Worm (Caenorhabditis elegans): ENCODE measurements around the gene klp-4.

klp-4 gene

DNA sequence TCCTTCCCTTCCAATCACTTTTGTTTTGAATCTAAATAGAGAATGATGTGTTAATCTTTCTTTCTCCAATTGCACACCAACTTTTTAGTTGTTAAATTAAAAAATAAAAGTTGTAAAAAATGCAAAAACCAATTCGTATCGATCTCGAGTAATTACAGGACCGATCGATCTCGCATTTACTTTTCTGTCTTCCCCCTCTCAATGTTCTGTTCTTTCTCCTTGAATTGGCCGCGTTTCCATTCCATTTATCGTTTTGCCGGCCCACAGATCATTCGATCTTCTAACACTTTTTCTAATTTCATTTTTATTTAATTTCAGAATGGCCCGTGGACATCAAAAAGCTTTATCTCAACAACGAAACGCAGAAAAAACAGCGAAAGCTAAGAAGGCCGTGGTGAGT, 43.3 kb downstream of the klp-4 start, which contains the start of gene K10B3.1:
TSS of gene K10B3.1 (plus strand) at position 301 of the 400 bp plus-strand sequence.
- TF ChIP-seq fos-1 (tag; optimal IDR thresholded peaks at IDR 0.05) (no peak), pha-4 (tag; optimal IDR thresholded peaks at IDR 0.05) (peak; percentile 3), daf-12 (tag; optimal IDR thresholded peaks at IDR 0.05) (no peak)

DNA sequence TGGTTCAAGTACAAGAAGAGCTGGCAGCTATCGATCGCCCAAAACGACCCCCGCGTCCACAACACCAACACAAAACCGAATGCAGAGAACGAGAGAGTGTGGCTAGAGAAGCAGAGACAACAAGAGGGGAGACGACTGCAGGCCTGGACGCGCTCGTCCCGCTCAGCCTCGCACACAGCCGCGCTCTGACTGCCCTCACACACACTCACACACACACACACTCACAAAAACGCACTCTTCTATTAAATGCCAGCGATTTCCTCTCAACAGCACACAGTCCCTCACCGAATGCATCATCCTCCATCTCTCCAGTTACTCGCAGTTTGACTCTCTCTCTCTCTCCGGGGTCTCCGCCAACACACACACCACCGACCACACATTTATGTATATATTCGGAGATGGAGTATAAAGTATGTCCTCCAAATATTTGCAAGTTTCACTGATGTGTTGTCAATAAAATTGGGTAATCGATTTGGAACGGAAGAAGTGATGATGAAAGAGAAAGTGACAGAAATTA, 50.8 kb downstream of the klp-4 start:
- TF ChIP-seq tbx-2 (tag; optimal IDR thresholded peaks at IDR 0.05) (peak; percentile 86), nhr-25 (tag; optimal IDR thresholded peaks at IDR 0.05) (peak; percentile 95), ztf-11 (tag; optimal IDR thresholded peaks at IDR 0.05) (no peak), fkh-2 (tag; optimal IDR thresholded peaks at IDR 0.05) (peak; percentile 28), ZK546.5 (tag; optimal IDR thresholded peaks at IDR 0.05) (no peak), lsy-12 (tag; optimal IDR thresholded peaks at IDR 0.05) (peak; percentile 92), pha-4 (tag; optimal IDR thresholded peaks at IDR 0.05) (peak; percentile 98), egl-5 (tag; optimal IDR thresholded peaks at IDR 0.05) (peak; percentile 78), ztf-4 (tag; optimal IDR thresholded peaks at IDR 0.05) (peak; percentile 76), nfya-1 (tag; optimal IDR thresholded peaks at IDR 0.05; ENCODE audit: insufficient read depth) (peak; percentile 92), unc-62 (GFP tag; optimal IDR thresholded peaks at IDR 0.05) (peak; percentile 90), ama-1 (optimal IDR thresholded peaks at IDR 0.05) (peak; percentile 29), hmg-11 (tag; optimal IDR thresholded peaks at IDR 0.05) (peak; percentile 97), nhr-11 (tag; optimal IDR thresholded peaks at IDR 0.05) (peak; percentile 87), nhr-28 (tag; optimal IDR thresholded peaks at IDR 0.05) (no peak), nhr-12 (tag; optimal IDR thresholded peaks at IDR 0.05) (no peak), mdl-1 (tag; optimal IDR thresholded peaks at IDR 0.05) (peak; percentile 54), sea-2 (GFP tag; optimal IDR thresholded peaks at IDR 0.05) (no peak), fkh-10 (GFP tag; optimal IDR thresholded peaks at IDR 0.05) (peak; percentile 67), zag-1 (tag; optimal IDR thresholded peaks at IDR 0.05) (peak; percentile 60), snpc-4 (tag; optimal IDR thresholded peaks at IDR 0.05) (peak; percentile 51), nhr-77 (tag; optimal IDR thresholded peaks at IDR 0.05) (no peak), egl-27 (tag; optimal IDR thresholded peaks at IDR 0.05) (peak; percentile 86), ceh-82 (tag; optimal IDR thresholded peaks at IDR 0.05) (peak; percentile 68), skn-1 (tag; optimal IDR thresholded peaks at IDR 0.05) (peak; percentile 87), elt-1 (tag; optimal IDR thresholded peaks at IDR 0.05) (peak; percentile 78), elt-2 (tag; optimal IDR thresholded peaks at IDR 0.05) (peak; percentile 92), nhr-23 (tag; optimal IDR thresholded peaks at IDR 0.05) (peak; percentile 79), aly-2 (tag; optimal IDR thresholded peaks at IDR 0.05) (peak; percentile 11), nhr-67 (tag; optimal IDR thresholded peaks at IDR 0.05) (no peak), daf-12 (tag; optimal IDR thresholded peaks at IDR 0.05) (no peak), ceh-28 (tag; optimal IDR thresholded peaks at IDR 0.05) (peak; percentile 80), lin-39 (tag; optimal IDR thresholded peaks at IDR 0.05) (peak; percentile 99), R02D3.7 (tag; optimal IDR thresholded peaks at IDR 0.05) (peak; percentile 43), ceh-9 (tag; optimal IDR thresholded peaks at IDR 0.05) (no peak), pqm-1 (tag; optimal IDR thresholded peaks at IDR 0.05) (peak; percentile 72), unc-39 (tag; optimal IDR thresholded peaks at IDR 0.05) (no peak), mml-1 (tag; optimal IDR thresholded peaks at IDR 0.05) (no peak), jun-1 (tag; optimal IDR thresholded peaks at IDR 0.05) (peak; percentile 96), ceh-16 (tag; optimal IDR thresholded peaks at IDR 0.05) (no peak), eor-1 (tag; optimal IDR thresholded peaks at IDR 0.05) (no peak), nhr-237 (tag; optimal IDR thresholded peaks at IDR 0.05) (no peak), fos-1 (tag; optimal IDR thresholded peaks at IDR 0.05) (peak; percentile 93), lin-15B (tag; optimal IDR thresholded peaks at IDR 0.05) (peak; percentile 65), nhr-76 (tag; optimal IDR thresholded peaks at IDR 0.05) (no peak), nhr-43 (tag; optimal IDR thresholded peaks at IDR 0.05; ENCODE audit: poor library complexity, severe bottlenecking) (peak; percentile 76), elt-3 (tag; optimal IDR thresholded peaks at IDR 0.05) (peak in 1 of 3 experiments; percentile 4)

Data from whole organism, L3 larva.